Worm (Caenorhabditis elegans): ENCODE results near the gene msd-2.
A peak's percentile ranks its signal among the peaks of the same experiment; 100 is the strongest.

The msd-2 gene

ce11 chrIV:10022991-10023390 lies 5.9 kb upstream of the msd-2 start, which contains the start of gene F44D12.8:
TSS of gene F44D12.8 (plus strand) at chrIV:10023291.
- no peak for TF ChIP-seq B0035.1 (tag; optimal IDR thresholded peaks at IDR 0.05)
- TF ChIP-seq lin-35 (GFP tag; optimal IDR thresholded peaks at IDR 0.05): no peak
- no peak for TF ChIP-seq attf-5 (GFP tag; optimal IDR thresholded peaks at IDR 0.05)
- no peak for TF ChIP-seq F39B2.1 (GFP tag; IDR thresholded peaks at IDR 0.05)
- no peak for TF ChIP-seq ceh-58 (GFP tag; IDR thresholded peaks at IDR 0.05)
- TF ChIP-seq B0336.3 (GFP tag; IDR thresholded peaks at IDR 0.05): no peak
- no peak for TF ChIP-seq rcor-1 (GFP tag; IDR thresholded peaks at IDR 0.05)
- no peak for TF ChIP-seq fkh-3 (tag; optimal IDR thresholded peaks at IDR 0.05)
- no peak for TF ChIP-seq rpc-1 (optimal IDR thresholded peaks at IDR 0.05)
- no peak for TF ChIP-seq rpc-1 (tag; optimal IDR thresholded peaks at IDR 0.05)
- no peak for TF ChIP-seq egl-18 (GFP tag; IDR thresholded peaks at IDR 0.05)
- no peak for TF ChIP-seq mxl-1 (tag; optimal IDR thresholded peaks at IDR 0.05)
- TF ChIP-seq egl-44 (GFP tag; IDR thresholded peaks at IDR 0.05): no peak
- TF ChIP-seq Y79H2A.3 (GFP tag; conservative IDR thresholded peaks at IDR 0.05): no peak
- no peak for TF ChIP-seq Y67H2A.10 (GFP tag; conservative IDR thresholded peaks at IDR 0.05)
- TF ChIP-seq lsy-27 (tag; optimal IDR thresholded peaks at IDR 0.05; ENCODE audit: borderline replicate concordance, insufficient read depth): no peak
- no peak for TF ChIP-seq Y53F4B.3 (GFP tag; IDR thresholded peaks at IDR 0.05)
- no peak for TF ChIP-seq D2030.7 (GFP tag; IDR thresholded peaks at IDR 0.05)

- no peak for TF ChIP-seq egrh-3 (GFP tag; IDR thresholded peaks at IDR 0.05)
- TF ChIP-seq Y67H2A.10 (GFP tag; conservative IDR thresholded peaks at IDR 0.05): no peak
- peak; percentile 71 for TF ChIP-seq snpc-1.1 (tag; optimal IDR thresholded peaks at IDR 0.05; ENCODE audit: insufficient read depth)
- no peak for TF ChIP-seq akir-1 (GFP tag; optimal IDR thresholded peaks at IDR 0.05)
- TF ChIP-seq snpc-4 (GFP tag; optimal IDR thresholded peaks at IDR 0.05): no peak
- peak in 2 of 4 experiments; percentile 62 to 85 for TF ChIP-seq snpc-4 (tag; optimal IDR thresholded peaks at IDR 0.05)
- TF ChIP-seq madf-10 (tag; optimal IDR thresholded peaks at IDR 0.05): no peak
- TF ChIP-seq pbrm-1 (GFP tag; IDR thresholded peaks at IDR 0.05): peak; percentile 54
- no peak for TF ChIP-seq attf-3 (GFP tag; conservative IDR thresholded peaks at IDR 0.05)
- no peak for TF ChIP-seq madf-3 (GFP tag; IDR thresholded peaks at IDR 0.05)
- TF ChIP-seq let-526 (GFP tag; IDR thresholded peaks at IDR 0.05): no peak
- no peak for TF ChIP-seq nhr-179 (tag; optimal IDR thresholded peaks at IDR 0.05)
- TF ChIP-seq hrde-1 (tag; optimal IDR thresholded peaks at IDR 0.05; ENCODE audit: borderline replicate concordance): no peak
- peak; percentile 51 for TF ChIP-seq hmg-1.2 (GFP tag; IDR thresholded peaks at IDR 0.05)
- no peak for TF ChIP-seq hlh-12 (tag; optimal IDR thresholded peaks at IDR 0.05)
- no peak for TF ChIP-seq mel-28 (tag; optimal IDR thresholded peaks at IDR 0.05; ENCODE audit: borderline replicate concordance)
- TF ChIP-seq unc-62 (GFP tag; optimal IDR thresholded peaks at IDR 0.05): no peak
- TF ChIP-seq ekl-4 (GFP tag; IDR thresholded peaks at IDR 0.05): no peak
Measured at ce11 chrIV:10026129-10026528, 2.8 kb upstream of the msd-2 start.

ce11 chrIV:10027566-10027965 lies 1.3 kb upstream of the msd-2 start, which contains the start of gene gipc-2:
TSS of gene gipc-2 (minus strand) at chrIV:10027666.
- no peak for TF ChIP-seq nhr-179 (tag; optimal IDR thresholded peaks at IDR 0.05)
- TF ChIP-seq ZK185.1 (tag; optimal IDR thresholded peaks at IDR 0.05; ENCODE audit: poor library complexity, severe bottlenecking): no peak
- TF ChIP-seq attf-5 (GFP tag; optimal IDR thresholded peaks at IDR 0.05): no peak

Data from whole organism, young adult.